Fruit fly (Drosophila melanogaster) whole organism: ENCODE data around the gene CG13728.

Source experiments
- CG8478 ChIP-seq: fragments of >200 bp; optimal IDR thresholded peaks from 2 replicates; lab custom pipeline; 2018; ENCODE audit warnings: inconsistent platforms
- Dll ChIP-seq: fragments of >200 bp; optimal IDR thresholded peaks from 2 replicates; lab custom pipeline; 2017
- EcR ChIP-seq, 2 experiments: fragments of >200 bp; optimal IDR thresholded peaks; 2 replicates each; lab custom pipeline; 2017; ENCODE audit warnings: missing biosample characterization in 2 of 2, missing genetic modification characterization in 2 of 2, missing genetic modification reagents in 2 of 2
- pan ChIP-seq: fragments of >200 bp; optimal IDR thresholded peaks from 2 replicates; lab custom pipeline; 2017
- psq ChIP-seq: fragments of >200 bp; optimal IDR thresholded peaks from 2 replicates; lab custom pipeline; 2017

dm6 chr3L:17427013-17427412 is 44.5 kb upstream of the CG13728 start, which contains the start of gene Polr3G:
- no peak for TF ChIP-seq pan (lab: Kevin White, UChicago)
- no peak for TF ChIP-seq CG8478 (lab: Kevin White, UChicago)
- TF ChIP-seq EcR (GFP tag; optimal IDR thresholded peaks at IDR 0.05; lab: Kevin White, UChicago): no peak
- no peak for TF ChIP-seq psq
- no peak for TF ChIP-seq Dll (lab: Kevin White, UChicago)
